Worm (Caenorhabditis elegans) whole organism, L1 larva: ENCODE measurements around the gene C18B2.2.

Experiments used
- C16A3.4 ChIP-seq: fragments of 150-350 bp; optimal IDR thresholded peaks from 2 replicates; lab custom pipeline; 2014; ENCODE audit warnings: missing biosample characterization, missing genetic modification characterization
- C34B4.2 ChIP-seq: sonication (generic microtip); optimal IDR thresholded peaks from 2 replicates; lab custom pipeline; 2017; ENCODE audit warnings: mild to moderate bottlenecking, missing genetic modification characterization, missing compliant biosample characterization
- Y116A8C.19 ChIP-seq: sonication (generic microtip); optimal IDR thresholded peaks from 2 replicates; lab custom pipeline; 2016; ENCODE audit warnings: missing compliant biosample characterization, missing genetic modification characterization, borderline replicate concordance
- aha-1 ChIP-seq: fragments of 150-350 bp; optimal IDR thresholded peaks from 2 replicates; lab custom pipeline; 2014; ENCODE audit warnings: missing biosample characterization, missing genetic modification characterization
- alr-1 ChIP-seq: fragments of 200-800 bp; sonication (Bioruptor generic); optimal IDR thresholded peaks from 2 replicates; lab custom pipeline; 2018; ENCODE audit warnings: borderline replicate concordance, mild to moderate bottlenecking, missing genetic modification characterization, missing compliant biosample characterization
- aly-2 ChIP-seq: fragments of 150-350 bp; optimal IDR thresholded peaks from 2 replicates; lab custom pipeline; 2014; ENCODE audit warnings: missing biosample characterization, missing genetic modification characterization
- ceh-63 ChIP-seq: fragments of 200-800 bp; sonication (Bioruptor generic); optimal IDR thresholded peaks from 2 replicates; lab custom pipeline; 2018; ENCODE audit warnings: mild to moderate bottlenecking, missing genetic modification characterization, missing compliant biosample characterization
- ceh-82 ChIP-seq, 3 experiments: fragments of 150-350 bp in 1 of 3; sonication (generic microtip) in 2 of 3; optimal IDR thresholded peaks; 2 replicates each; lab custom pipeline; 2014 to 2017; ENCODE audit warnings: missing biosample characterization in 3 of 3, missing genetic modification characterization in 3 of 3
- ces-1 ChIP-seq: fragments of 150-350 bp; optimal IDR thresholded peaks from 2 replicates; lab custom pipeline; 2014; ENCODE audit warnings: missing biosample characterization, missing genetic modification reagents, missing genetic modification characterization
- dpl-1 ChIP-seq, 3 experiments: fragments of 150-350 bp in 2 of 3; sonication (generic microtip) in 1 of 3; optimal IDR thresholded peaks; 2 replicates each; lab custom pipeline; 2014 to 2017; ENCODE audit warnings: missing biosample characterization in 3 of 3, missing genetic modification characterization in 3 of 3, missing genetic modification reagents in 3 of 3
- efl-1 ChIP-seq, 4 experiments: fragments of 150-350 bp; optimal IDR thresholded peaks in 3 of 4; peaks in 1 of 4; 1 replicate in 1 of 4; 2 replicates in 3 of 4; lab custom pipeline; 2014; ENCODE audit warnings: missing biosample characterization in 2 of 4, missing genetic modification characterization in 2 of 4, missing genetic modification reagents in 2 of 4
- efl-3 ChIP-seq: fragments of 200-800 bp; sonication (Bioruptor generic); optimal IDR thresholded peaks from 2 replicates; lab custom pipeline; 2018; ENCODE audit warnings: mild to moderate bottlenecking, missing genetic modification characterization, missing compliant biosample characterization
- egl-13 ChIP-seq: sonication (generic microtip); optimal IDR thresholded peaks from 2 replicates; lab custom pipeline; 2016; ENCODE audit warnings: missing genotype, missing genetic modification reagents, missing genetic modification characterization, missing compliant biosample characterization
- elt-3 ChIP-seq, 6 experiments: fragments of 150-350 bp in 1 of 6; sonication (generic microtip); optimal IDR thresholded peaks; 2 replicates each; lab custom pipeline; 2017 to 2018; ENCODE audit warnings: missing biosample characterization in 6 of 6, missing genetic modification characterization in 6 of 6, inconsistent platforms in 1 of 6
- fkh-10 ChIP-seq: sonication (generic microtip); optimal IDR thresholded peaks from 2 replicates; lab custom pipeline; 2017; ENCODE audit warnings: missing biosample characterization, missing genetic modification reagents, missing genetic modification characterization
- fos-1 ChIP-seq: fragments of 150-350 bp; optimal IDR thresholded peaks from 2 replicates; lab custom pipeline; 2014; ENCODE audit warnings: missing biosample characterization, missing genetic modification characterization
- grh-1 ChIP-seq: fragments of 200-800 bp; sonication (Bioruptor generic); IDR thresholded peaks from 2 replicates; pipeline ENCODE4 v1.3.6; 2022; ENCODE audit warnings: missing genetic modification reagents, missing genetic modification characterization, missing compliant biosample characterization
- hlh-4 ChIP-seq: sonication (generic microtip); optimal IDR thresholded peaks from 2 replicates; lab custom pipeline; 2016; ENCODE audit warnings: mild to moderate bottlenecking, missing genetic modification characterization, missing compliant biosample characterization
- irx-1 ChIP-seq: sonication (generic microtip); optimal IDR thresholded peaks from 2 replicates; lab custom pipeline; 2016; ENCODE audit warnings: missing genetic modification characterization, missing compliant biosample characterization
- isw-1 ChIP-seq: fragments of 200-800 bp; sonication (Bioruptor generic); IDR thresholded peaks from 2 replicates; pipeline ENCODE4 v1.3.6; 2022; ENCODE audit warnings: missing genetic modification characterization, missing compliant biosample characterization
- lin-14 ChIP-seq: fragments of 200-800 bp; sonication (Bioruptor generic); optimal IDR thresholded peaks from 2 replicates; lab custom pipeline; 2018; ENCODE audit warnings: mild to moderate bottlenecking, missing genetic modification characterization, moderate library complexity, missing compliant biosample characterization
- lir-3 ChIP-seq: sonication (generic microtip); optimal IDR thresholded peaks from 2 replicates; lab custom pipeline; 2016; ENCODE audit warnings: mild to moderate bottlenecking, missing genetic modification characterization, moderate library complexity, missing compliant biosample characterization; ENCODE audit not compliant: poor library complexity
- mab-9 ChIP-seq: fragments of 200-800 bp; sonication (Bioruptor generic); IDR thresholded peaks from 2 replicates; pipeline ENCODE4 v1.3.6; 2022; ENCODE audit warnings: missing genetic modification reagents, missing genetic modification characterization, missing compliant biosample characterization
- mdl-1 ChIP-seq, 2 experiments: fragments of 150-350 bp; optimal IDR thresholded peaks; 2 replicates each; lab custom pipeline; 2014 to 2017; ENCODE audit warnings: missing biosample characterization in 2 of 2, missing genetic modification characterization in 2 of 2, inconsistent platforms in 1 of 2
- mef-2 ChIP-seq: fragments of 150-350 bp; optimal IDR thresholded peaks from 2 replicates; lab custom pipeline; 2014; ENCODE audit warnings: missing biosample characterization, missing genetic modification characterization
- mep-1 ChIP-seq: fragments of 150-350 bp; optimal IDR thresholded peaks from 2 replicates; lab custom pipeline; 2014; ENCODE audit warnings: missing biosample characterization, missing genetic modification characterization
- nhr-12 ChIP-seq: sonication (generic microtip); optimal IDR thresholded peaks from 2 replicates; lab custom pipeline; 2017; ENCODE audit warnings: missing biosample characterization, missing genetic modification characterization
- nhr-71 ChIP-seq: sonication (generic microtip); optimal IDR thresholded peaks from 2 replicates; lab custom pipeline; 2016; ENCODE audit warnings: mild to moderate bottlenecking, missing genetic modification characterization, moderate library complexity, missing compliant biosample characterization
- nhr-77 ChIP-seq: fragments of 150-350 bp; optimal IDR thresholded peaks from 2 replicates; lab custom pipeline; 2014; ENCODE audit warnings: missing biosample characterization, missing genetic modification characterization
- nhr-85 ChIP-seq: sonication (generic microtip); peaks from one replicate; lab custom pipeline; 2016; ENCODE audit warnings: missing genetic modification characterization, inconsistent platforms, missing compliant biosample characterization
- nhr-90 ChIP-seq: sonication (generic microtip); optimal IDR thresholded peaks from 2 replicates; lab custom pipeline; 2016; ENCODE audit warnings: mild to moderate bottlenecking, missing genetic modification characterization, missing compliant biosample characterization; ENCODE audit not compliant: poor library complexity
- pag-3 ChIP-seq: sonication (generic microtip); optimal IDR thresholded peaks from 2 replicates; lab custom pipeline; 2017; ENCODE audit warnings: missing genetic modification characterization, mild to moderate bottlenecking, missing compliant biosample characterization, antibody characterized with exemption, borderline replicate concordance; ENCODE audit not compliant: insufficient read depth
- pqm-1 ChIP-seq: sonication (generic microtip); optimal IDR thresholded peaks from 3 replicates; lab custom pipeline; 2017; ENCODE audit warnings: missing biosample characterization, missing genetic modification characterization
- snpc-4 ChIP-seq: fragments of 150-350 bp; optimal IDR thresholded peaks from 2 replicates; lab custom pipeline; 2014; ENCODE audit warnings: missing biosample characterization, missing genetic modification characterization
- snu-23 ChIP-seq: sonication (generic microtip); optimal IDR thresholded peaks from 2 replicates; lab custom pipeline; 2016; ENCODE audit warnings: missing genetic modification characterization, missing compliant biosample characterization
- sup-37 ChIP-seq: fragments of 200-800 bp; sonication (Bioruptor generic); optimal IDR thresholded peaks from 2 replicates; lab custom pipeline; 2018; ENCODE audit warnings: mild to moderate bottlenecking, missing genetic modification characterization, missing compliant biosample characterization
- swsn-7 ChIP-seq: sonication (generic microtip); optimal IDR thresholded peaks from 2 replicates; lab custom pipeline; 2016; ENCODE audit warnings: missing genetic modification characterization, missing compliant biosample characterization
- tbx-2 ChIP-seq: sonication (generic microtip); optimal IDR thresholded peaks from 2 replicates; lab custom pipeline; 2016; ENCODE audit warnings: missing genetic modification characterization, missing compliant biosample characterization
- unc-130 ChIP-seq: fragments of 150-350 bp; optimal IDR thresholded peaks from 2 replicates; lab custom pipeline; 2017; ENCODE audit warnings: missing biosample characterization, missing genetic modification characterization, inconsistent platforms
- unc-30 ChIP-seq: sonication (generic microtip); optimal IDR thresholded peaks from 2 replicates; lab custom pipeline; 2017; ENCODE audit warnings: missing biosample characterization, missing genetic modification characterization
- unc-62 ChIP-seq: fragments of 150-350 bp; optimal IDR thresholded peaks from 2 replicates; lab custom pipeline; 2014; ENCODE audit warnings: missing biosample characterization, missing genetic modification reagents, missing genetic modification characterization
- unc-86 ChIP-seq: sonication (generic microtip); optimal IDR thresholded peaks from 2 replicates; lab custom pipeline; 2016; ENCODE audit warnings: missing genetic modification characterization, missing compliant biosample characterization
- unc-98 ChIP-seq: fragments of 200-800 bp; sonication (Bioruptor generic); IDR thresholded peaks from 2 replicates; pipeline ENCODE4 v1.3.6; 2022; ENCODE audit warnings: missing genetic modification characterization, missing compliant biosample characterization
- ztf-11 ChIP-seq, 2 experiments: sonication (generic microtip); optimal IDR thresholded peaks; 2 replicates each; lab custom pipeline; 2016 to 2017; ENCODE audit warnings: missing genetic modification characterization in 2 of 2, missing biosample characterization in 1 of 2, missing compliant biosample characterization in 1 of 2
- ztf-4 ChIP-seq: fragments of 150-350 bp; optimal IDR thresholded peaks from 2 replicates; lab custom pipeline; 2014; ENCODE audit warnings: missing biosample characterization, missing genetic modification characterization

Gene C18B2.2

DNA sequence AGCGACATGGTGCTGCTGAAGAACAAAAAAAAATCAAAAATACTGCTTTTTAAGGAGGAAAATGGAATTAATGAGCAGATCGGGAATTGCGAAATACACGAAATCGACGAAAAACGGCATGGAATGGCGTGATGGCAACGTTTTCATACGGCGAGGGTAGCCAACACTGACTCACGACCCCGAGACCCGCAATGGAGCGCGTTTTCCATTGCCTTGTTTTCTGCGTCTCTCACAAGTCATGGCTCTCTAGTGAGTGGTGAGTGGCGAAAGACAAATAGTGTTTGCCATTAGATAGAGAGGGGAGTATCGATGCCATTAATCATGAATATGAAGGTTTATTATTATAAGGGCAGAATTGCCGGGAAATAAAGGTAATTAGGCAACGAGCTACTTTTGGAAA, 17.5 kb upstream of the C18B2.2 start, which contains the start of gene C18B2.4 (continued):
- no peak for TF ChIP-seq alr-1 (tag; lab: Kevin White, UChicago)
- TF ChIP-seq grh-1 (GFP tag; lab: Robert Waterston, UW) = no peak
- no peak for TF ChIP-seq nhr-85 (tag; lab: Kevin White, UChicago)
- TF ChIP-seq lin-14 (GFP tag; lab: Kevin White, UChicago) = peak; percentile 93
- TF ChIP-seq hlh-4 (tag; lab: Kevin White, UChicago) = no peak
- TF ChIP-seq C34B4.2 (tag; lab: Kevin White, UChicago) = no peak
- TF ChIP-seq C16A3.4 = peak; percentile 80
- TF ChIP-seq mdl-1 (tag; optimal IDR thresholded peaks at IDR 0.05; lab: Kevin White, UChicago) = peak in 1 of 2 experiments; percentile 75
- TF ChIP-seq ceh-63 = no peak
- TF ChIP-seq snpc-4 (tag; lab: Kevin White, UChicago) = peak; percentile 64
- no peak for TF ChIP-seq nhr-12 (tag; lab: Kevin White, UChicago)
- peak; percentile 45 to 82 (median 67) for TF ChIP-seq ceh-82 (tag; optimal IDR thresholded peaks at IDR 0.05; lab: Kevin White, UChicago)
- peak; percentile 48 for TF ChIP-seq unc-86 (tag; lab: Kevin White, UChicago)
- TF ChIP-seq egl-13 (tag; lab: Kevin White, UChicago) = peak; percentile 48
- no peak for TF ChIP-seq unc-130 (tag; lab: Kevin White, UChicago)
- no peak for TF ChIP-seq lir-3 (tag; lab: Kevin White, UChicago)
- no peak for TF ChIP-seq mef-2 (tag; lab: Kevin White, UChicago)
- TF ChIP-seq sup-37 (GFP tag; lab: Kevin White, UChicago) = no peak
- TF ChIP-seq nhr-77 (tag; lab: Kevin White, UChicago) = peak; percentile 66
- TF ChIP-seq mab-9 (GFP tag; lab: Robert Waterston, UW) = no peak
- TF ChIP-seq efl-3 (GFP tag; lab: Kevin White, UChicago) = no peak
- TF ChIP-seq mep-1 = peak; percentile 69
- TF ChIP-seq elt-3 (tag; optimal IDR thresholded peaks at IDR 0.05; lab: Kevin White, UChicago) = peak in 1 of 6 experiments; percentile 1
- TF ChIP-seq fkh-10 (GFP tag; lab: Kevin White, UChicago) = no peak
- no peak for TF ChIP-seq nhr-90 (tag; lab: Kevin White, UChicago)
- peak; percentile 58 for TF ChIP-seq isw-1 (GFP tag; lab: Robert Waterston, UW)
- no peak for TF ChIP-seq ces-1 (GFP tag; lab: Kevin White, UChicago)
- TF ChIP-seq tbx-2 = peak; percentile 69
- TF ChIP-seq Y116A8C.19 (tag; lab: Kevin White, UChicago) = no peak
- peak; percentile 40 for TF ChIP-seq swsn-7 (tag; lab: Kevin White, UChicago)
- no peak for TF ChIP-seq pqm-1 (tag; lab: Kevin White, UChicago)
- TF ChIP-seq snu-23 (GFP tag; lab: Kevin White, UChicago) = peak; percentile 80
- TF ChIP-seq unc-62 (GFP tag; lab: Kevin White, UChicago) = no peak
- peak; percentile 81 for TF ChIP-seq nhr-71
- TF ChIP-seq aha-1 (tag; lab: Kevin White, UChicago) = no peak
- TF ChIP-seq ztf-11 (tag; optimal IDR thresholded peaks at IDR 0.05; lab: Kevin White, UChicago) = peak in 1 of 2 experiments; percentile 4
- TF ChIP-seq unc-98 = no peak
- TF ChIP-seq fos-1 = peak; percentile 57
- TF ChIP-seq dpl-1 (GFP tag; optimal IDR thresholded peaks at IDR 0.05; lab: Kevin White, UChicago) = peak; percentile 15 to 49 (median 29)
- TF ChIP-seq ztf-4 (tag; lab: Kevin White, UChicago) = no peak

DNA sequence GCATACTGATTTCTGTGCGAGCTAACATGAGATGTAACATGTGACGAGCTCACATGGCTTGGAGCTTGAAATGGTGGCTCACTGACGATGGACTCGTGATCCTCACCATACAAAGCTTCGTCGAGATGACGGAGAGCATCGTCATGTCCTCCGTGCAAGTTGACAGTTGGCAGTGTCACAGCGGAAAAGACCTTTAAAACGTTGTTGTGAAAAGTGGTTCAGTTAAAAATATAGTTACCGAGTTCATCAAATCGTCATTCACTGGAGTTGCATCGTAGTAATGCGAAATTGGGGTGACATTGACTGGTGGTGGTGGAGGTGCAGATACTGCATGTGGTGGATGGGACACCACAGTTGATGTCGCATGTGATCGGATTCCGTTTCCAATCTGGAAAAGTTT, 12.8 kb upstream of the C18B2.2 start:
- TF ChIP-seq snpc-4 (tag; lab: Kevin White, UChicago) = no peak
- TF ChIP-seq irx-1 (tag; lab: Kevin White, UChicago) = no peak
- no peak for TF ChIP-seq unc-130 (tag; lab: Kevin White, UChicago)
- TF ChIP-seq efl-1 (optimal IDR thresholded peaks at IDR 0.05; lab: Kevin White, UChicago) = no peak
- TF ChIP-seq efl-1 (GFP tag; optimal IDR thresholded peaks at IDR 0.05 in 1 of 2; lab: Kevin White, UChicago) = no peak
- no peak for TF ChIP-seq aly-2 (tag; lab: Kevin White, UChicago)
- no peak for TF ChIP-seq pag-3 (tag; lab: Kevin White, UChicago)
- TF ChIP-seq unc-30 (tag; lab: Kevin White, UChicago) = no peak
